Worm (Caenorhabditis elegans): ENCODE measurements around the gene str-61.

The str-61 gene

DNA sequence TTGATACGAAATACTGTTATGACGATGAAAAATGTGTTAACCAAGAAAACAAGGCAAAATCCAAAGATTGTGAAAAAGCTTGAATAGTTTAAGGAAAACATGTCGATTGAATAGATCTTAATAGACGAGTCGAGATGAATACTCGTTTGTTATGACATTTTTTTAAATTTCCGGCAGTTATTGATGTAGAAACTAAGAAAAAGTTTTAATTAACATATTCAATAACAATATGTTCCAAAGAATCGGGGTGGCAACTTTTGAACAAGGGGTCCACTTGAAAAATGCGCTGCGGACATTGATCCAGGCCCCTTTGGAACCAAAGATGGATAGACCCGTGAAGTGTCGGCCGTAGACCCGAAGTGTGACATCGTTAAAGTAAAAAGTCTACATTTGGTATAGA, at the start of gene str-61:
Gene str-61, minus strand, starts transcription at position 101 of the 400 bp plus-strand sequence.
- TF ChIP-seq med-1 (GFP tag; optimal IDR thresholded peaks at IDR 0.05; ENCODE audit: insufficient read depth) (no peak), ref-1 (GFP tag; conservative IDR thresholded peaks at IDR 0.05) (no peak), tab-1 (GFP tag; IDR thresholded peaks at IDR 0.05) (no peak), cog-1 (tag; optimal IDR thresholded peaks at IDR 0.05) (no peak), ztf-29 (GFP tag; IDR thresholded peaks at IDR 0.05) (no peak), T22C8.4 (GFP tag; IDR thresholded peaks at IDR 0.05) (no peak), klf-2 (GFP tag; conservative IDR thresholded peaks at IDR 0.05) (no peak), ztf-23 (GFP tag; IDR thresholded peaks at IDR 0.05) (no peak), flt-1 (GFP tag; IDR thresholded peaks at IDR 0.05) (no peak)

DNA sequence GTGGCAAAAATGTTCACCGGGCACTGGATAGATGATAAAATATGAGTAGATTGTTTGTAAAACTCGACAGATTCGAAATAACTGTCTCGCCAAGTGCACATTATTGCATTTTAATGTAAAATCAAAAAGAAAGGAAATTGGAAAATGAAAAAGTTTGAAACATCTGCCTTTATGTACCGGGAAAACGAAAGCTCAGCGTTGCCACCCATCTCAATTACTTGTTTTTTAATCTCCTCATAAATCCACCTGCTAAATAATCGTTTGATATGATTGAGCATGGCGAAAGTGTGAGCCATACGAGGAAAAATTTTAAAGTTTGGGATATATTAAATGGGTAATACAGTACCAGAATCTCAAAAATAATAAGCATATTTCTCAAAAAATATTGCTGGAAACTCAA, 45.5 kb upstream of the str-61 start, which contains the start of gene srh-137:
Gene srh-137, minus strand, starts transcription at position 101 of the 400 bp plus-strand sequence.
- no peak for TF ChIP-seq klf-2 (GFP tag; conservative IDR thresholded peaks at IDR 0.05)
- TF ChIP-seq ref-1 (GFP tag; conservative IDR thresholded peaks at IDR 0.05), result no peak
- no peak for TF ChIP-seq flt-1 (GFP tag; IDR thresholded peaks at IDR 0.05)
- TF ChIP-seq cog-1 (tag; optimal IDR thresholded peaks at IDR 0.05), result no peak
- TF ChIP-seq ztf-23 (GFP tag; IDR thresholded peaks at IDR 0.05), result no peak
- TF ChIP-seq ztf-29 (GFP tag; IDR thresholded peaks at IDR 0.05), result no peak
- TF ChIP-seq med-1 (GFP tag; optimal IDR thresholded peaks at IDR 0.05; ENCODE audit: insufficient read depth), result no peak
- no peak for TF ChIP-seq T22C8.4 (GFP tag; IDR thresholded peaks at IDR 0.05)
- no peak for TF ChIP-seq tab-1 (GFP tag; IDR thresholded peaks at IDR 0.05)

DNA sequence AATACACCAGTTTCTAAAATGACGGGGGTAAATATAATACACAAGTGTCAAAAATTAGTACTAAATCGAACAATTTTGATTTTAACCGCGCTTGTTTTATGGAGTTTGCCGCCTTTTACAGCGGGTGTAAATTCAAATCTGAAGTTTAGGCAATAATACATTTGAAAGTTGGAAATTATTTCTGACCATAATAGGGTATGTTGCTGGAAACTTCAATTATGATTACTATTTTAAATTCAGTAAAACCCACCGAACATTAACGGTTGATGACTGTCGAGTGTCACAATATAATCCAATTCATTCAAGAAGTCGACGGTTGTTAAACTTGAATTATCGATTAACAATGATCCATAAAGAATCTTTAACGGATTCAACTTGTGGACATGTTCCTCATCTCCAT, 42.7 kb upstream of the str-61 start:
- TF ChIP-seq cog-1 (tag; optimal IDR thresholded peaks at IDR 0.05) (no peak), tab-1 (GFP tag; IDR thresholded peaks at IDR 0.05) (no peak), T22C8.4 (GFP tag; IDR thresholded peaks at IDR 0.05) (no peak), flt-1 (GFP tag; IDR thresholded peaks at IDR 0.05) (no peak), klf-2 (GFP tag; conservative IDR thresholded peaks at IDR 0.05) (no peak), ztf-29 (GFP tag; IDR thresholded peaks at IDR 0.05) (no peak), med-1 (GFP tag; optimal IDR thresholded peaks at IDR 0.05; ENCODE audit: insufficient read depth) (no peak), ztf-23 (GFP tag; IDR thresholded peaks at IDR 0.05) (no peak), ref-1 (GFP tag; conservative IDR thresholded peaks at IDR 0.05) (no peak)

DNA sequence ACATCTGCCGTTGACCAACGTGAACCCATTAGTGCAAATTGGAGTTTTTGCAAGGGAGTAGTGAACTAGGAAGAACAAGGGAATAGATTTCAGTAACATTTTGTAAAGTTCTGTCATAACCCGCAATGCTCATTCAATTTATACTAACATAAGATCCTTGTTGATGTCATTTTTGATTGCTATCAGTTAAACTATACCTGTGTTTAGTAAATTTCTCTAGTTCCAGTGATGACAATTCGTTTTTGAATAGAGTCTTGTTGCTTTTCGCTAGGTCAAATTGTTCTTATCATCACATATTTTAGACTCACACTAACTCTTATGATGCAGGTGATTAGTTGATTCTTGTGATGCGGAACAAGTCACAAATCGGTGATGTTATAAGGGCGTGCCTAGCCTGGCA, 35.5 kb upstream of the str-61 start, which contains the start of gene clec-9:
Gene clec-9, minus strand, starts transcription at position 101 of the 400 bp plus-strand sequence.
- TF ChIP-seq ztf-29 (GFP tag; IDR thresholded peaks at IDR 0.05) (no peak), ztf-23 (GFP tag; IDR thresholded peaks at IDR 0.05) (no peak), klf-2 (GFP tag; conservative IDR thresholded peaks at IDR 0.05) (no peak), T22C8.4 (GFP tag; IDR thresholded peaks at IDR 0.05) (no peak), med-1 (GFP tag; optimal IDR thresholded peaks at IDR 0.05; ENCODE audit: insufficient read depth) (no peak), ref-1 (GFP tag; conservative IDR thresholded peaks at IDR 0.05) (no peak), cog-1 (tag; optimal IDR thresholded peaks at IDR 0.05) (no peak), flt-1 (GFP tag; IDR thresholded peaks at IDR 0.05) (no peak), tab-1 (GFP tag; IDR thresholded peaks at IDR 0.05) (no peak)

DNA sequence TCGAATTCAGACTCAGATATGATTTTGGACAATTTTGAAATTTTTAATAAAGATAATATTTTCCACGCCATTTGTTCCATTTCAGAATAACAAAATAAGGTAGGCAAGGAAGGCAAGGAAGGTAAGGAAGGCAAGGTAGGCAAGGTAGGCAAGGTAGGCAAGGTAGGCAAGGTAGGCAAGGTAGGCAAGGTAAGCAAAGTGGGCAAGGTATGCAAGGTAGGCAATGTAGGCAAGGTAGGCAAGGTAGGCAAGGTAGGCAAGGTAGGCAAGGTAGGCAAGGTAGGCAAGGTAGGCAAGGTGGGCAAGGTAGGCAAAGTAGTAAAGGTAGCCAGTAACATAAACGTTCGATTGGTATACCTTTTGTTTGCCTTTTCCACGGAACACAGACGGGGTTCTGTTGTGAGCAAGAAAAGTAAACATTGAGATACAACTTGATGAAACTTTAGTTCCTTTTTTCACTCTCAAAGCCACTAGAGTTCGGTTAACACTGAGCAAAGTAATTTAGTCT, 28.7 kb upstream of the str-61 start, which contains the start of gene Y70C5C.1:
Gene Y70C5C.1, plus strand, starts transcription at position 458 of the 508 bp plus-strand sequence.
- TF ChIP-seq cog-1 (tag; optimal IDR thresholded peaks at IDR 0.05), result no peak
- TF ChIP-seq flt-1 (GFP tag; IDR thresholded peaks at IDR 0.05), result peak; percentile 73; the same call in 1 of the 2 replicates
- TF ChIP-seq ztf-23 (GFP tag; IDR thresholded peaks at IDR 0.05), result peak; percentile 67
- no peak for TF ChIP-seq ref-1 (GFP tag; conservative IDR thresholded peaks at IDR 0.05)

DNA sequence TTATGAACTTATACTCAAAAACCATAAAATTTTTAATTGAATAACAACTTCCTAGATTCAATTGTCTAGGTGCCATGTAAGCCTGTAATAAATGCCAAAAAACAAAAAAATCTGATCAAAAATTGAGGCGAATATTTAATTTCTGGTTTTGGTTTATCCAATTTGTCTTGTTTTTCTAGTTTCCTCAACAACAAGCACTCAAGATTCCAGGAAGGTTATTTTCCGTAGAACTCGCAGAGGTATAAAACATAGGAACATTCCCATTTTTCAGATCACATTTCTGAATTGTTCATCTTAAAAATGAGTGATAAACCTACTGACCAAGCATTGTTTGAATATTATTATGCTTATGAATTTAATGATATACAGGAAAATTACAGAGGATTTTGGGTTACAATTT, 26.1 kb upstream of the str-61 start, which contains the start of gene srw-41:
Gene srw-41, plus strand, starts transcription at position 301 of the 400 bp plus-strand sequence.
- TF ChIP-seq ztf-29 (GFP tag; IDR thresholded peaks at IDR 0.05) (no peak), flt-1 (GFP tag; IDR thresholded peaks at IDR 0.05) (no peak), ztf-23 (GFP tag; IDR thresholded peaks at IDR 0.05) (no peak), cog-1 (tag; optimal IDR thresholded peaks at IDR 0.05) (no peak), klf-2 (GFP tag; conservative IDR thresholded peaks at IDR 0.05) (no peak), med-1 (GFP tag; optimal IDR thresholded peaks at IDR 0.05; ENCODE audit: insufficient read depth) (no peak), T22C8.4 (GFP tag; IDR thresholded peaks at IDR 0.05) (no peak)

DNA sequence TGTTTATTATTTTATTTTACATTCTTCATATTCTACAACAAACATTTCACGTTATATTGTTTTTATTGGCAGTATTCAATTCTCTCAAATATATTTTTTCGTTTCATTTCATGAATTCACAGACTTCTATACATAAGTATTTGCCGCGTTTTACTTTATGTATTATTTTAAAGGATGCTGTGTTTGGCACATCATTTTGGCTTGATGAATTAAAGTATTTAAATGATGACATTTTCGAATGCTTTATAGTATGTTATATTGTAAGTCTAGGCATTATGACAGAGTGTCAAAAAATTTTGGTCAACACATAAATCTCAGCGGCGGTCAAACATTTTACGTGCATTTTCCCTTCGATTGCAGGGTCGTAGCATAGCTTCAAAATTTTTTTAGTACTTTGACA, 24.4 kb upstream of the str-61 start:
- TF ChIP-seq ref-1 (GFP tag; conservative IDR thresholded peaks at IDR 0.05) (no peak), klf-2 (GFP tag; conservative IDR thresholded peaks at IDR 0.05) (no peak), med-1 (GFP tag; optimal IDR thresholded peaks at IDR 0.05; ENCODE audit: insufficient read depth) (no peak), tab-1 (GFP tag; IDR thresholded peaks at IDR 0.05) (no peak), cog-1 (tag; optimal IDR thresholded peaks at IDR 0.05) (no peak), flt-1 (GFP tag; IDR thresholded peaks at IDR 0.05) (no peak), ztf-23 (GFP tag; IDR thresholded peaks at IDR 0.05) (no peak), ztf-29 (GFP tag; IDR thresholded peaks at IDR 0.05) (no peak), T22C8.4 (GFP tag; IDR thresholded peaks at IDR 0.05) (no peak)

DNA sequence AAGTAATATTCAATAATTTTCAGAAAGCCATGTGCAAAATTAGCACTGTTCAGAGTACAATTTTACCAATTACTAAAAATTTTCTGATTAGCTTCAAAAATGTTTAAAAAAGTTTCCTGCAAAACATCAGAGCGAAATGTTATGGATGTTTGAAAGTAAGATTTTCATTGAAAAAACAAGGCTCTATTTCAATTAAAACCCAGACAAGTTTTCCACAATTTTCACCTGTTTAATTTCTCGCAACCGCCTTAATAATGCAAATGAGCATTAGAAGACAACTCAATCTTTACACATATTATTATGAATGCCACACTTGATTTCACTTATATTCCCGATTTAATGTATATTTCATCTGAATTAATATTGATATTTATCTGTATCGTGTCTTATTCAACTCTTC, 23.4 kb upstream of the str-61 start, which contains the start of gene srz-101:
Gene srz-101, plus strand, starts transcription at position 301 of the 400 bp plus-strand sequence.
- TF ChIP-seq T22C8.4 (GFP tag; IDR thresholded peaks at IDR 0.05) (no peak), tab-1 (GFP tag; IDR thresholded peaks at IDR 0.05) (no peak), klf-2 (GFP tag; conservative IDR thresholded peaks at IDR 0.05) (no peak), cog-1 (tag; optimal IDR thresholded peaks at IDR 0.05) (no peak), ref-1 (GFP tag; conservative IDR thresholded peaks at IDR 0.05) (no peak), flt-1 (GFP tag; IDR thresholded peaks at IDR 0.05) (no peak), ztf-29 (GFP tag; IDR thresholded peaks at IDR 0.05) (no peak)

DNA sequence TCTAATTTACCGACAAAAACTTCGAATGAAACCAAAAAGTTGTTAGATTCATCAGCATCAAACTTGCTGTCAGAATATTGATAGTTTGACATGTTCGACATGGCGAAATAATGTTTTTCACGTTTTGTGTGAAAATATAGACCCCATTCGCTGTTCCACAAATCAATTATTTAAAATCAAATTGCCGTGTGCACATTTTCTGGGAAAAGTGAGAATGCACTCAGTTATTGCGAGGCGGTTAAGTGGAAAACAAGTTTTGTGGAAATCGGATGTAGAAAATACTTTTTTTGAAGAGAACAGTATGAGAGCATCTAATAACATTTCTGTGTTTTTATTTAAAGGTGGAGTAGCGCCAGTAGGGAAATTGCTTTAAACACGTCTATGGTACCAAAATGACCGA, 22.6 kb upstream of the str-61 start, which contains the start of gene srw-42:
Gene srw-42, minus strand, starts transcription at position 101 of the 400 bp plus-strand sequence.
- TF ChIP-seq tab-1 (GFP tag; IDR thresholded peaks at IDR 0.05) (no peak), klf-2 (GFP tag; conservative IDR thresholded peaks at IDR 0.05) (no peak), cog-1 (tag; optimal IDR thresholded peaks at IDR 0.05) (no peak), flt-1 (GFP tag; IDR thresholded peaks at IDR 0.05) (no peak), med-1 (GFP tag; optimal IDR thresholded peaks at IDR 0.05; ENCODE audit: insufficient read depth) (no peak), ztf-29 (GFP tag; IDR thresholded peaks at IDR 0.05) (no peak), T22C8.4 (GFP tag; IDR thresholded peaks at IDR 0.05) (no peak), ref-1 (GFP tag; conservative IDR thresholded peaks at IDR 0.05) (no peak), ztf-23 (GFP tag; IDR thresholded peaks at IDR 0.05) (no peak)
